Worm (Caenorhabditis elegans) whole organism, young adult: Measurements from ENCODE around the gene tcc-1.

ENCODE experiments used
- T07F8.4 ChIP-seq: sonication (generic microtip); optimal IDR thresholded peaks from 2 replicates; lab custom pipeline; 2016; ENCODE audit warnings: mild to moderate bottlenecking, missing genetic modification characterization, moderate library complexity, missing compliant biosample characterization
- Y95B8A.8 ChIP-seq: fragments of 200-800 bp; sonication (Bioruptor generic); IDR thresholded peaks from 2 replicates; pipeline ENCODE4 v1.3.6; 2022; ENCODE audit warnings: missing genetic modification reagents, missing genetic modification characterization, missing compliant biosample characterization
- aptf-3 ChIP-seq: fragments of 200-800 bp; sonication (Bioruptor generic); IDR thresholded peaks from 2 replicates; pipeline ENCODE4 v1.3.6; 2022; ENCODE audit warnings: missing genetic modification characterization, missing compliant biosample characterization
- attf-3 ChIP-seq: fragments of 200-800 bp; sonication (Bioruptor generic); conservative IDR thresholded peaks from 2 replicates; pipeline ENCODE4 v1.3.6; 2022; ENCODE audit warnings: missing genetic modification reagents, missing genetic modification characterization, missing compliant biosample characterization
- ceh-100 ChIP-seq: fragments of 200-800 bp; sonication (Bioruptor generic); IDR thresholded peaks from 2 replicates; pipeline ENCODE4 v1.3.6; 2022; ENCODE audit warnings: missing genetic modification reagents, missing genetic modification characterization, missing compliant biosample characterization
- ceh-58 ChIP-seq: fragments of 200-800 bp; sonication (Bioruptor generic); IDR thresholded peaks from 2 replicates; pipeline ENCODE4 v1.3.6; 2022; ENCODE audit warnings: missing genetic modification characterization, missing compliant biosample characterization
- let-526 ChIP-seq: fragments of 200-800 bp; sonication (Bioruptor generic); IDR thresholded peaks from 2 replicates; pipeline ENCODE4 v1.3.6; 2022; ENCODE audit warnings: missing genetic modification reagents, missing genetic modification characterization, missing compliant biosample characterization
- lin-26 ChIP-seq: fragments of 200-800 bp; sonication (Bioruptor generic); IDR thresholded peaks from 2 replicates; pipeline ENCODE4 v1.3.6; 2022; ENCODE audit warnings: missing genetic modification reagents, missing genetic modification characterization, missing compliant biosample characterization
- lir-1 ChIP-seq: fragments of 200-800 bp; sonication (Bioruptor generic); conservative IDR thresholded peaks from 2 replicates; pipeline ENCODE4 v1.3.6; 2022; ENCODE audit warnings: missing genetic modification reagents, missing genetic modification characterization, missing compliant biosample characterization
- mel-28 ChIP-seq: sonication (generic microtip); optimal IDR thresholded peaks from 2 replicates; lab custom pipeline; 2016; ENCODE audit warnings: borderline replicate concordance, mild to moderate bottlenecking, missing genetic modification characterization, missing compliant biosample characterization
- pbrm-1 ChIP-seq: fragments of 200-800 bp; sonication (Bioruptor generic); IDR thresholded peaks from 2 replicates; pipeline ENCODE4 v1.3.6; 2022; ENCODE audit warnings: missing genetic modification reagents, missing genetic modification characterization, missing compliant biosample characterization
- pha-4 ChIP-seq: fragments of 150-350 bp; sonication (generic microtip); optimal IDR thresholded peaks from 2 replicates; lab custom pipeline; 2014; ENCODE audit warnings: missing biosample characterization, missing genetic modification reagents, missing genetic modification characterization

DNA sequence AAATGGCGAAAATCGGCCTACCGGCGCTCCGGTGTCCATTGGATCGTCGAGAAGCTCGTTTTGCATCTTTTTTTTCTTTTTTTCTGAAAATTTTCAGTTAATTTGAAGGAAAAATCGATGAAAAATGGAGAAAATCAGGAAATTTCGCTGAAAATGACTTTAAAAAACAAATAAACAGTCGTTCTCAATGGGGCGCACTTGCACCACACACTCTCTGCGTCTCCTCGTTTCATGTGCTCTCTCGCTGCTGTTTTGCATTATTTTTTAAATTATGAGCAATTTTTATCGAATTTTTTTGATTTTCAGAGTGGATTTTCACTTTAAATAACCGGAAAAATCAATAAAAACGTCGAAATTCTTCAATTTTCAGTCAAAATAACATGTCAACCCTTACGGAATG is 14.8 kb upstream of the tcc-1 start, which contains the start of gene csn-1:
- TF ChIP-seq mel-28 (tag; lab: Kevin White, UChicago), result no peak
- no peak for TF ChIP-seq lin-26 (GFP tag; lab: Robert Waterston, UW)
- no peak for TF ChIP-seq ceh-100 (GFP tag; lab: Robert Waterston, UW)
- no peak for TF ChIP-seq pbrm-1
- no peak for TF ChIP-seq ceh-58
- TF ChIP-seq lir-1 (GFP tag; lab: Robert Waterston, UW), result no peak
- no peak for TF ChIP-seq attf-3 (GFP tag; lab: Robert Waterston, UW)
- TF ChIP-seq Y95B8A.8, result no peak
- TF ChIP-seq pha-4 (tag; lab: Kevin White, UChicago), result no peak
- TF ChIP-seq T07F8.4 (tag; lab: Kevin White, UChicago), result no peak
- TF ChIP-seq let-526 (GFP tag; lab: Robert Waterston, UW), result no peak
- TF ChIP-seq aptf-3, result no peak
